Worm (Caenorhabditis elegans): Measurements from ENCODE around the gene C29A12.1.

C29A12.1 gene

DNA sequence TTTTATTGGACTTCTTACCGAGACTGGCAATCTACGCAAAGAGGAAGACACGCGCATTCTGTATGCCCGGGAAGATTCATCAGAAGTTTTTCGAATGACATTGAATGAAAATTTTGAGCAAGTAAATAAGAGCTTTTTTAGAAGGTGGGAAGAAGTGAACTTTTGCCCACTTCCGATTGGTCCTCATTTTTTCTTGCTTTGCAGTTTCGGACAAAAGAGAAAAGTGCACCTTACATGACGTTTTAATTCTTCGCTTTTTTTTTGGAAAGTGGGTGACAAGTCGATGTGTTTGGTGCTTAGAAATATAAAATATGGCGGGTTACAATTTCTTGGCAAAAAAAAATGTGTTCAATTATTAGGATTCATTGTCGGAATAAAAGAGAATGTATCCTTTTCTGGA, 8.9 kb downstream of the C29A12.1 start, which contains the start of gene secs-1:
TSS of gene secs-1 (minus strand) at position 101 of the 400 bp plus-strand sequence.
- TF ChIP-seq elt-3 (tag; optimal IDR thresholded peaks at IDR 0.05) (no peak), nhr-2 (tag; optimal IDR thresholded peaks at IDR 0.05) (no peak), nhr-28 (tag; optimal IDR thresholded peaks at IDR 0.05) (no peak)

DNA sequence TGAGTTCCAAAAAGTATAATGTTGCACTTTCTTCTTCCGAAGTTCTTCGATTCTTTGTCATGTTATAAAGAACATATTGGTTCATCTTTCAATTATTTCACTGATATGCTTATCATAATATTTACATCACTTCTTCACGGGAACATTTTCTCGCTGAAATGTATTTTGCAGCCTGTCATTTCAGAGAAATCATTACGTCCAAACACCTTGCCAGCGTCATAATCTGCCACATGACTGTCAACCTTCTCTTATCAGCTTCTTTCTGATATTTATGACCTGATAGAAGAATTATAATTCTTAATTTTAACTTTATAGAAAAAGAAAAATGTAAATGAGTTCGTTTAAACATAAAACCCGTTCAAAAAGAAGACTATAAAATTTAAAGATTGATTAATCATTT, 11.2 kb downstream of the C29A12.1 start:
- no peak for TF ChIP-seq ceh-39 (tag; optimal IDR thresholded peaks at IDR 0.05)
- no peak for TF ChIP-seq mab-5 (tag; optimal IDR thresholded peaks at IDR 0.05)
- TF ChIP-seq sptf-1 (tag; optimal IDR thresholded peaks at IDR 0.05) = no peak
- TF ChIP-seq lsy-2 (tag; optimal IDR thresholded peaks at IDR 0.05) = no peak
- TF ChIP-seq ham-2 (GFP tag; optimal IDR thresholded peaks at IDR 0.05) = no peak
- TF ChIP-seq tbx-8 (GFP tag; optimal IDR thresholded peaks at IDR 0.05) = no peak
- no peak for TF ChIP-seq drap-1 (GFP tag; optimal IDR thresholded peaks at IDR 0.05)
- no peak for TF ChIP-seq pha-4 (tag; optimal IDR thresholded peaks at IDR 0.05)
- TF ChIP-seq ces-1 (GFP tag; optimal IDR thresholded peaks at IDR 0.05) = no peak
- no peak for TF ChIP-seq flh-1 (GFP tag; optimal IDR thresholded peaks at IDR 0.05)
- no peak for TF ChIP-seq nhr-12 (tag; optimal IDR thresholded peaks at IDR 0.05)
- TF ChIP-seq cnd-1 (tag; optimal IDR thresholded peaks at IDR 0.05) = no peak
- no peak for TF ChIP-seq mls-2 (tag; optimal IDR thresholded peaks at IDR 0.05)
- TF ChIP-seq M03D4.4 (tag; optimal IDR thresholded peaks at IDR 0.05) = no peak
- TF ChIP-seq elt-3 (tag; optimal IDR thresholded peaks at IDR 0.05) = no peak
- TF ChIP-seq ceh-43 (GFP tag; optimal IDR thresholded peaks at IDR 0.05) = no peak
- TF ChIP-seq zip-8 (tag; optimal IDR thresholded peaks at IDR 0.05) = no peak

DNA sequence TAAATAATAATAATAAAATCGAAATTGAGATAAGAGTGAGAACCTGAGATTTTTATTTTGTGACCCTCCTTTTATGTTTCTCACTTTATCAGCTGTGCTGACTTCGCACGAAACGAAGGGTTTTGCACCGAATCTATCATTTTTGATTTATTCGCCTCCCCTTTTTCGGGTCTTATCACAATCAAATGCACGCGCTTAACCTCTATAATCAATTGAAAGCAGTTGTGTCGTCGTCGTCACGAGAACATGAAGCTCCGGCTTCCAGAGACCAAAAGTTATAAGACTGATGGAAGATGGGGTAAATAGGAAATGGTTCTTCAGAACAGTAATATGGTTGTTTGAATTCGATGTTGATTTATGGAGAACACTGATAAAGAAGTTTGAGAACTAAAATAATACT, 12.1 kb downstream of the C29A12.1 start, which contains the start of gene D1054.18:
TSS of gene D1054.18 (minus strand) at position 45 of the 400 bp plus-strand sequence.
- TF ChIP-seq mab-5 (tag; optimal IDR thresholded peaks at IDR 0.05) (no peak), unc-120 (tag; optimal IDR thresholded peaks at IDR 0.05; ENCODE audit: poor library complexity, severe bottlenecking) (no peak), unc-62 (GFP tag; optimal IDR thresholded peaks at IDR 0.05) (no peak), cnd-1 (tag; optimal IDR thresholded peaks at IDR 0.05) (no peak), nhr-237 (tag; optimal IDR thresholded peaks at IDR 0.05) (no peak), nhr-76 (tag; optimal IDR thresholded peaks at IDR 0.05) (no peak), bed-3 (GFP tag; optimal IDR thresholded peaks at IDR 0.05) (no peak)

DNA sequence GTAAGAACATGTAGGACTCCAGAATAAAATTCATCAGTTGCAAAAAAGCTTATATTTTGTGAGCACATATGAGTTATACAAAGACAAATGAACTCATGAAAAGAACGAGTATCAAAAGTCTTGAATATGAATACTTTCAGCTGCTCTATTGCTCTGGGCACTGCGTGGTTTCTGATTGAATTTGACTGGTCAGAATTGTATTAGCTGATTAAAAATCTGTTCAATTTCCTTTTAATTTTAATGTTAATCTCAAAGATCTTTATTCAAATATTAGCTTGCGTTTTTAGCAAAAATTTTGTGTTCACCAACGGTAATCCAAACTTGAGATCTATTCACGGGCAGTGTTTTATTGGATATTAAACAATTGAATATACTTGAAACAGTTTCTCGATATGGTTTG, 15.2 kb downstream of the C29A12.1 start, which contains the start of gene srh-184:
TSS of gene srh-184 (minus strand) at position 101 of the 400 bp plus-strand sequence.
- TF ChIP-seq tbx-8 (GFP tag; optimal IDR thresholded peaks at IDR 0.05) = no peak
- no peak for TF ChIP-seq ceh-83 (GFP tag; optimal IDR thresholded peaks at IDR 0.05)
- TF ChIP-seq mls-2 (tag; optimal IDR thresholded peaks at IDR 0.05) = no peak
- no peak for TF ChIP-seq unc-62 (GFP tag; optimal IDR thresholded peaks at IDR 0.05)
- no peak for TF ChIP-seq mab-5 (tag; optimal IDR thresholded peaks at IDR 0.05)
- no peak for TF ChIP-seq nhr-237 (tag; optimal IDR thresholded peaks at IDR 0.05)
- no peak for TF ChIP-seq pha-4 (tag; optimal IDR thresholded peaks at IDR 0.05)
- no peak for TF ChIP-seq nhr-12 (tag; optimal IDR thresholded peaks at IDR 0.05)
- TF ChIP-seq lin-32 (GFP tag; optimal IDR thresholded peaks at IDR 0.05) = no peak
- TF ChIP-seq elt-3 (tag; optimal IDR thresholded peaks at IDR 0.05) = no peak
- TF ChIP-seq lsy-2 (tag; optimal IDR thresholded peaks at IDR 0.05) = no peak

DNA sequence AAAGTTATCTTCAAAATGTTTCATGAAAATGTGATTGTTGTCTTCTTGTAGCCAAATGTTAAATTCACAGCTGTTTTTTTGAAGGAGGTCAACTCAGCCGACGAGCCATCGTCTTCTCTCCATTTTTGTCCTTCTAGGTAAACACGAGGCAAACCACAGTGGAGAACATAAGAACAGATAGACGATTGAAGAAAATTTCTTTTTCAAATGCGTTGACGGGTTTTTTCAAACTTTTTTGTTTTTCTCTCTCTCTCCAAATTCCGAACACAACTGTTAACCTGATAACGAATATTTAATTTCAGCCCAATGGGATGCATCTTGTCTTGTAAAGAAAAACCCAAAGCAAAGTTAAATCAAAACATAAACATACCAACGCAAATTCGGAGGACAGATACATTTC, 17.8 kb downstream of the C29A12.1 start, which contains the start of gene D1054.19:
TSS of gene D1054.19 (plus strand) at position 301 of the 400 bp plus-strand sequence.
- TF ChIP-seq mep-1 (tag; optimal IDR thresholded peaks at IDR 0.05) (no peak), mls-2 (tag; optimal IDR thresholded peaks at IDR 0.05) (no peak), lsy-2 (tag; optimal IDR thresholded peaks at IDR 0.05) (no peak), unc-120 (tag; optimal IDR thresholded peaks at IDR 0.05; ENCODE audit: poor library complexity, severe bottlenecking) (no peak), ceh-83 (GFP tag; optimal IDR thresholded peaks at IDR 0.05) (no peak), ceh-39 (tag; optimal IDR thresholded peaks at IDR 0.05) (no peak), sem-2 (GFP tag; optimal IDR thresholded peaks at IDR 0.05) (no peak), nhr-76 (tag; optimal IDR thresholded peaks at IDR 0.05) (no peak), bed-3 (GFP tag; optimal IDR thresholded peaks at IDR 0.05) (no peak), nhr-12 (tag; optimal IDR thresholded peaks at IDR 0.05) (no peak), elt-3 (tag; optimal IDR thresholded peaks at IDR 0.05) (no peak), unc-39 (tag; optimal IDR thresholded peaks at IDR 0.05) (no peak), drap-1 (GFP tag; optimal IDR thresholded peaks at IDR 0.05) (no peak), sptf-1 (tag; optimal IDR thresholded peaks at IDR 0.05) (no peak), blmp-1 (tag; optimal IDR thresholded peaks at IDR 0.05) (no peak), hlh-1 (tag; optimal IDR thresholded peaks at IDR 0.05) (no peak), zip-8 (tag; optimal IDR thresholded peaks at IDR 0.05) (no peak), snpc-4 (tag; optimal IDR thresholded peaks at IDR 0.05) (no peak), pha-4 (tag; optimal IDR thresholded peaks at IDR 0.05) (no peak)

Data from whole organism, mixed stage, embryonic.